Fruit fly (Drosophila melanogaster) whole organism, pupa: ENCODE data around the gene VhaM9.7-d.

Source experiments
- CG10348 ChIP-seq: fragments of 200-800 bp; sonication (Bioruptor generic); IDR thresholded peaks from 2 replicates; pipeline ENCODE4 v1.3.6; 2022; ENCODE audit warnings: missing biosample characterization, missing genetic modification characterization
- CG12605 ChIP-seq: fragments of 200-800 bp; sonication (Bioruptor generic); IDR thresholded peaks from 2 replicates; pipeline ENCODE4 v1.3.6; 2022; ENCODE audit warnings: missing biosample characterization, missing genetic modification characterization
- CG13204 ChIP-seq: fragments of 200-800 bp; sonication (Bioruptor generic); optimal IDR thresholded peaks from 2 replicates; lab custom pipeline; 2018; ENCODE audit warnings: missing biosample characterization, mild to moderate bottlenecking, missing genetic modification characterization, moderate library complexity
- CG14655 ChIP-seq: fragments of 200-800 bp; sonication (Bioruptor generic); optimal IDR thresholded peaks from 3 replicates; lab custom pipeline; 2017; ENCODE audit warnings: mild to moderate bottlenecking, missing biosample characterization, missing genetic modification reagents, missing genetic modification characterization
- CG15710 ChIP-seq: fragments of 200-800 bp; sonication (Bioruptor generic); optimal IDR thresholded peaks from 2 replicates; lab custom pipeline; 2018; ENCODE audit warnings: missing biosample characterization, mild to moderate bottlenecking, missing genetic modification characterization, moderate library complexity
- CG17806 ChIP-seq: fragments of 200-800 bp; sonication (Bioruptor generic); optimal IDR thresholded peaks from 2 replicates; lab custom pipeline; 2018; ENCODE audit warnings: missing biosample characterization, mild to moderate bottlenecking, missing genetic modification characterization, moderate library complexity
- CG32121 ChIP-seq: fragments of 200-800 bp; sonication (Bioruptor generic); IDR thresholded peaks from 2 replicates; pipeline ENCODE4 v1.3.6; 2022; ENCODE audit warnings: missing biosample characterization, missing genetic modification characterization
- CG34367 ChIP-seq: fragments of 200-800 bp; sonication (Bioruptor generic); optimal IDR thresholded peaks from 2 replicates; lab custom pipeline; 2018; ENCODE audit warnings: missing biosample characterization, mild to moderate bottlenecking, missing genetic modification characterization
- CG4496 ChIP-seq: fragments of 200-800 bp; sonication (Bioruptor generic); IDR thresholded peaks from 3 replicates; pipeline ENCODE4 v1.3.6; 2022; ENCODE audit warnings: missing biosample characterization, missing genetic modification characterization
- CG8159 ChIP-seq: fragments of 200-800 bp; sonication (Bioruptor generic); optimal IDR thresholded peaks from 3 replicates; lab custom pipeline; 2018; ENCODE audit warnings: missing biosample characterization, mild to moderate bottlenecking, missing genetic modification characterization, moderate library complexity
- CG8301 ChIP-seq: fragments of 200-800 bp; sonication (Bioruptor generic); optimal IDR thresholded peaks from 2 replicates; lab custom pipeline; 2018; ENCODE audit warnings: missing biosample characterization, mild to moderate bottlenecking, missing genetic modification characterization
- CG9948 ChIP-seq: fragments of 200-800 bp; sonication (Bioruptor generic); optimal IDR thresholded peaks from 2 replicates; lab custom pipeline; 2018; ENCODE audit warnings: missing biosample characterization, mild to moderate bottlenecking, missing genetic modification characterization, moderate library complexity
- D1 ChIP-seq: fragments of 200-800 bp; sonication (Bioruptor generic); optimal IDR thresholded peaks from 2 replicates; lab custom pipeline; 2018; ENCODE audit warnings: missing biosample characterization, mild to moderate bottlenecking, missing genetic modification characterization, moderate library complexity
- EcR ChIP-seq: fragments of 200-800 bp; sonication (Bioruptor generic); optimal IDR thresholded peaks from 3 replicates; lab custom pipeline; 2019; ENCODE audit warnings: missing biosample characterization, missing genetic modification characterization, mild to moderate bottlenecking, moderate library complexity, missing genetic modification reagents
- Ets98B ChIP-seq: fragments of 200-800 bp; sonication (Bioruptor generic); IDR thresholded peaks from 2 replicates; pipeline ENCODE4 v1.3.6; 2022; ENCODE audit warnings: missing biosample characterization, missing genetic modification characterization
- Pif1A ChIP-seq: fragments of 200-800 bp; sonication (Bioruptor generic); optimal IDR thresholded peaks from 3 replicates; lab custom pipeline; 2016; ENCODE audit warnings: missing biosample characterization, missing genetic modification characterization
- Pif1B ChIP-seq: fragments of 200-800 bp; sonication (Bioruptor generic); optimal IDR thresholded peaks from 3 replicates; lab custom pipeline; 2016; ENCODE audit warnings: missing biosample characterization, missing genetic modification characterization
- Snoo ChIP-seq: fragments of 200-800 bp; sonication (Bioruptor generic); optimal IDR thresholded peaks from 3 replicates; lab custom pipeline; 2017; ENCODE audit warnings: missing biosample characterization, mild to moderate bottlenecking, missing genetic modification characterization, inconsistent platforms
- fd96Ca ChIP-seq: fragments of 200-800 bp; sonication (Bioruptor generic); IDR thresholded peaks from 3 replicates; pipeline ENCODE4 v1.3.6; 2022; ENCODE audit warnings: missing biosample characterization, missing genetic modification characterization
- gl ChIP-seq: fragments of 200-800 bp; sonication (Bioruptor generic); optimal IDR thresholded peaks from 2 replicates; lab custom pipeline; 2018; ENCODE audit warnings: missing biosample characterization, mild to moderate bottlenecking, missing genetic modification characterization
- rn ChIP-seq: fragments of 200-800 bp; sonication (Bioruptor generic); IDR thresholded peaks from 2 replicates; pipeline ENCODE4 v1.3.6; 2022; ENCODE audit warnings: missing biosample characterization, missing genetic modification characterization

Gene VhaM9.7-d

dm6 chr3R:16974904-16975303 is at the start of gene VhaM9.7-d:
Gene VhaM9.7-d, plus strand, starts transcription at chr3R:16975204.
- TF ChIP-seq CG12605 (GFP tag; lab: Robert Waterston, UW) = no peak
- TF ChIP-seq CG17806 (tag; lab: Kevin White, UChicago) = no peak
- TF ChIP-seq EcR (GFP tag; lab: Kevin White, UChicago) = no peak
- no peak for TF ChIP-seq Pif1B (GFP tag; lab: Kevin White, UChicago)
- no peak for TF ChIP-seq rn
- no peak for TF ChIP-seq CG13204 (GFP tag; lab: Kevin White, UChicago)
- TF ChIP-seq CG14655 (GFP tag; lab: Kevin White, UChicago) = no peak
- no peak for TF ChIP-seq fd96Ca (GFP tag; lab: Robert Waterston, UW)
- no peak for TF ChIP-seq CG8159
- no peak for TF ChIP-seq Snoo (tag; lab: Kevin White, UChicago)
- TF ChIP-seq gl (tag; lab: Kevin White, UChicago) = no peak
- no peak for TF ChIP-seq CG15710 (tag; lab: Kevin White, UChicago)
- no peak for TF ChIP-seq Ets98B
- TF ChIP-seq CG9948 (tag; lab: Kevin White, UChicago) = no peak
- no peak for TF ChIP-seq CG10348 (GFP tag; lab: Robert Waterston, UW)
- no peak for TF ChIP-seq CG8301 (tag; lab: Kevin White, UChicago)
- TF ChIP-seq CG32121 (GFP tag; lab: Robert Waterston, UW) = no peak

dm6 chr3R:16932868-16933267 is 42.1 kb upstream of the VhaM9.7-d start:
- TF ChIP-seq CG14655 (GFP tag; lab: Kevin White, UChicago) = no peak
- TF ChIP-seq CG8159 = no peak
- no peak for TF ChIP-seq CG8301 (tag; lab: Kevin White, UChicago)
- TF ChIP-seq CG34367 (tag; lab: Kevin White, UChicago) = no peak
- no peak for TF ChIP-seq CG10348 (GFP tag; lab: Robert Waterston, UW)
- no peak for TF ChIP-seq D1 (tag; lab: Kevin White, UChicago)
- no peak for TF ChIP-seq Pif1A (GFP tag; lab: Kevin White, UChicago)
- TF ChIP-seq CG9948 (tag; lab: Kevin White, UChicago) = no peak

- TF ChIP-seq CG13204 (GFP tag; lab: Kevin White, UChicago) = peak; percentile 11
- TF ChIP-seq rn = no peak
Observed at dm6 chr3R:16933350-16933749, 41.7 kb upstream of the VhaM9.7-d start.

- peak; percentile 49 for TF ChIP-seq CG13204 (GFP tag; lab: Kevin White, UChicago)
- TF ChIP-seq CG14655 (GFP tag; lab: Kevin White, UChicago) = no peak
Observed at dm6 chr3R:16934154-16934992, 40.6 kb upstream of the VhaM9.7-d start.

dm6 chr3R:16936319-16936718 is 38.7 kb upstream of the VhaM9.7-d start:
- no peak for TF ChIP-seq CG32121 (GFP tag; lab: Robert Waterston, UW)
- no peak for TF ChIP-seq Pif1A (GFP tag; lab: Kevin White, UChicago)
- no peak for TF ChIP-seq Pif1B (GFP tag; lab: Kevin White, UChicago)

- no peak for TF ChIP-seq rn
- no peak for TF ChIP-seq CG8159
- TF ChIP-seq Ets98B = no peak
- no peak for TF ChIP-seq D1 (tag; lab: Kevin White, UChicago)
- TF ChIP-seq CG32121 (GFP tag; lab: Robert Waterston, UW) = no peak
- TF ChIP-seq CG14655 (GFP tag; lab: Kevin White, UChicago) = no peak
- TF ChIP-seq CG12605 (GFP tag; lab: Robert Waterston, UW) = no peak
- TF ChIP-seq CG15710 (tag; lab: Kevin White, UChicago) = no peak
- TF ChIP-seq CG10348 (GFP tag; lab: Robert Waterston, UW) = no peak
- TF ChIP-seq CG8301 (tag; lab: Kevin White, UChicago) = no peak
- TF ChIP-seq Pif1A (GFP tag; lab: Kevin White, UChicago) = no peak
- no peak for TF ChIP-seq Snoo (tag; lab: Kevin White, UChicago)
- TF ChIP-seq EcR (GFP tag; lab: Kevin White, UChicago) = no peak
- TF ChIP-seq gl (tag; lab: Kevin White, UChicago) = no peak
- no peak for TF ChIP-seq CG17806 (tag; lab: Kevin White, UChicago)
- no peak for TF ChIP-seq fd96Ca (GFP tag; lab: Robert Waterston, UW)
- TF ChIP-seq CG34367 (tag; lab: Kevin White, UChicago) = no peak
- no peak for TF ChIP-seq CG13204 (GFP tag; lab: Kevin White, UChicago)
- TF ChIP-seq Pif1B (GFP tag; lab: Kevin White, UChicago) = no peak
- TF ChIP-seq CG4496 (GFP tag; lab: Robert Waterston, UW) = no peak
Observed at dm6 chr3R:16940520-16940919, 34.5 kb upstream of the VhaM9.7-d start.

- TF ChIP-seq CG14655 (GFP tag; lab: Kevin White, UChicago) = peak; percentile 35
- peak; percentile 27 for TF ChIP-seq CG8159
- no peak for TF ChIP-seq Ets98B
- TF ChIP-seq CG9948 (tag; lab: Kevin White, UChicago) = no peak
- TF ChIP-seq CG13204 (GFP tag; lab: Kevin White, UChicago) = no peak
- TF ChIP-seq Snoo (tag; lab: Kevin White, UChicago) = no peak
- no peak for TF ChIP-seq CG17806 (tag; lab: Kevin White, UChicago)
- TF ChIP-seq CG15710 (tag; lab: Kevin White, UChicago) = no peak
Observed at dm6 chr3R:16941285-16941684, 33.7 kb upstream of the VhaM9.7-d start.
